Fruit fly (Drosophila melanogaster) whole organism, embryonic: ENCODE data around the gene Srr.

Source experiments
- CG10321 ChIP-seq: fragments of 200-800 bp; sonication (Bioruptor generic); IDR thresholded peaks from 2 replicates; pipeline ENCODE4 v1.3.6; 2022; ENCODE audit warnings: missing biosample characterization, missing genetic modification characterization
- CG10565 ChIP-seq: fragments of 200-800 bp; sonication (Bioruptor generic); optimal IDR thresholded peaks from 3 replicates; lab custom pipeline; 2016; ENCODE audit warnings: missing biosample characterization, mild to moderate bottlenecking, missing genetic modification characterization
- CG10654 ChIP-seq: fragments of 200-800 bp; sonication (Bioruptor generic); optimal IDR thresholded peaks from 2 replicates; lab custom pipeline; 2016; ENCODE audit warnings: missing biosample characterization, missing genetic modification characterization
- CG10959 ChIP-seq: fragments of 200-800 bp; sonication (Bioruptor generic); IDR thresholded peaks from 2 replicates; pipeline ENCODE4 v1.3.6; 2022; ENCODE audit warnings: missing biosample characterization, missing genetic modification characterization
- CG12219 ChIP-seq: fragments of 200-800 bp; sonication (Bioruptor generic); optimal IDR thresholded peaks from 3 replicates; lab custom pipeline; 2018; ENCODE audit warnings: missing biosample characterization, mild to moderate bottlenecking, missing genetic modification characterization
- CG1233 ChIP-seq: fragments of 200-800 bp; sonication (Bioruptor generic); optimal IDR thresholded peaks from 4 replicates; lab custom pipeline; 2018; ENCODE audit warnings: missing biosample characterization, mild to moderate bottlenecking, missing genetic modification characterization
- CG12659 ChIP-seq: fragments of 200-800 bp; sonication (Bioruptor generic); optimal IDR thresholded peaks from 3 replicates; lab custom pipeline; 2017; ENCODE audit warnings: mild to moderate bottlenecking, missing biosample characterization, missing genetic modification reagents, missing genetic modification characterization
- CG14667 ChIP-seq: fragments of 200-800 bp; sonication (Bioruptor generic); IDR thresholded peaks from 2 replicates; pipeline ENCODE4 v1.3.6; 2022; ENCODE audit warnings: missing biosample characterization, missing genetic modification characterization
- CG15601 ChIP-seq: fragments of 200-800 bp; sonication (Bioruptor generic); optimal IDR thresholded peaks from 3 replicates; lab custom pipeline; 2019; ENCODE audit warnings: missing biosample characterization, mild to moderate bottlenecking, missing genetic modification characterization, moderate library complexity
- CG17361 ChIP-seq: fragments of 200-800 bp; sonication (Bioruptor generic); IDR thresholded peaks from 3 replicates; pipeline ENCODE4 v1.3.6; 2022; ENCODE audit warnings: missing biosample characterization, missing genetic modification characterization
- CG2116 ChIP-seq: fragments of 200-800 bp; sonication (Bioruptor generic); optimal IDR thresholded peaks from 3 replicates; lab custom pipeline; 2018; ENCODE audit warnings: missing biosample characterization, mild to moderate bottlenecking, missing genetic modification characterization
- CG2199 ChIP-seq: fragments of 200-800 bp; sonication (Bioruptor generic); IDR thresholded peaks from 3 replicates; pipeline ENCODE4 v1.3.6; 2022; ENCODE audit warnings: missing biosample characterization, missing genetic modification characterization
- CG2678 ChIP-seq: fragments of 200-800 bp; sonication (Bioruptor generic); optimal IDR thresholded peaks from 3 replicates; lab custom pipeline; 2019; ENCODE audit warnings: missing biosample characterization, mild to moderate bottlenecking, missing genetic modification characterization, moderate library complexity
- CG30403 ChIP-seq: fragments of 200-800 bp; sonication (Bioruptor generic); optimal IDR thresholded peaks from 3 replicates; lab custom pipeline; 2016; ENCODE audit warnings: missing biosample characterization, missing genetic modification characterization
- CG31365 ChIP-seq: fragments of 200-800 bp; sonication (Bioruptor generic); optimal IDR thresholded peaks from 2 replicates; lab custom pipeline; 2018; ENCODE audit warnings: missing biosample characterization, mild to moderate bottlenecking, missing genetic modification characterization
- CG34422 ChIP-seq: fragments of 200-800 bp; sonication (Bioruptor generic); IDR thresholded peaks from 3 replicates; pipeline ENCODE4 v1.3.6; 2022; ENCODE audit warnings: missing biosample characterization, missing genetic modification characterization
- CG4730 ChIP-seq: fragments of 200-800 bp; sonication (Bioruptor generic); IDR thresholded peaks from 2 replicates; pipeline ENCODE4 v1.3.6; 2022; ENCODE audit warnings: missing biosample characterization, missing genetic modification characterization
- CG7745 ChIP-seq: fragments of 200-800 bp; sonication (Bioruptor generic); optimal IDR thresholded peaks from 2 replicates; lab custom pipeline; 2018; ENCODE audit warnings: missing biosample characterization, mild to moderate bottlenecking, missing genetic modification characterization, moderate library complexity
- CG7928 ChIP-seq: fragments of 200-800 bp; sonication (Bioruptor generic); optimal IDR thresholded peaks from 2 replicates; lab custom pipeline; 2017; ENCODE audit warnings: missing biosample characterization, mild to moderate bottlenecking, missing genetic modification characterization
- CG7987 ChIP-seq: fragments of 200-800 bp; sonication (Bioruptor generic); optimal IDR thresholded peaks from 2 replicates; lab custom pipeline; 2018; ENCODE audit warnings: missing biosample characterization, mild to moderate bottlenecking, missing genetic modification characterization, moderate library complexity
- CG8290 ChIP-seq, 3 experiments: fragments of 200-800 bp; sonication (Bioruptor generic); optimal IDR thresholded peaks; 2 replicates each; lab custom pipeline; 2016 to 2019; ENCODE audit warnings: missing biosample characterization in 3 of 3, missing genetic modification characterization in 3 of 3, mild to moderate bottlenecking in 2 of 3, moderate library complexity in 1 of 3
- CG8388 ChIP-seq: fragments of 200-800 bp; sonication (Bioruptor generic); optimal IDR thresholded peaks from 2 replicates; lab custom pipeline; 2019; ENCODE audit warnings: missing biosample characterization, mild to moderate bottlenecking, missing genetic modification characterization, moderate library complexity
- Doc3 ChIP-seq: fragments of 200-800 bp; sonication (Bioruptor generic); IDR thresholded peaks from 3 replicates; pipeline ENCODE4 v1.3.6; 2022; ENCODE audit warnings: missing biosample characterization, missing genetic modification characterization; ENCODE audit not compliant: partially characterized antibody
- HmgD ChIP-seq: fragments of 200-800 bp; sonication (Bioruptor generic); optimal IDR thresholded peaks from 3 replicates; lab custom pipeline; 2016; ENCODE audit warnings: missing biosample characterization, missing genetic modification characterization
- Med ChIP-seq: fragments of 200-800 bp; sonication (Bioruptor generic); peaks from one replicate; lab custom pipeline; 2016; ENCODE audit warnings: missing biosample characterization, missing genetic modification characterization, mild to moderate bottlenecking, inconsistent platforms, moderate library complexity
- Neu2 ChIP-seq: fragments of 200-800 bp; sonication (Bioruptor generic); optimal IDR thresholded peaks from 3 replicates; lab custom pipeline; 2016; ENCODE audit warnings: missing biosample characterization, missing genetic modification characterization, borderline replicate concordance
- Oli ChIP-seq: fragments of 200-800 bp; sonication (Bioruptor generic); optimal IDR thresholded peaks from 2 replicates; lab custom pipeline; 2018; ENCODE audit warnings: missing biosample characterization, mild to moderate bottlenecking, missing genetic modification characterization, moderate library complexity
- Optix ChIP-seq: fragments of 200-800 bp; sonication (Bioruptor generic); IDR thresholded peaks from 3 replicates; pipeline ENCODE4 v1.3.6; 2022; ENCODE audit warnings: missing biosample characterization, missing genetic modification characterization
- Rfx ChIP-seq: fragments of 200-800 bp; sonication (Bioruptor generic); IDR thresholded peaks from 2 replicates; pipeline ENCODE4 v1.3.6; 2022; ENCODE audit warnings: missing biosample characterization, missing genetic modification characterization
- Ssrp ChIP-seq: fragments of 200-800 bp; sonication (Bioruptor generic); optimal IDR thresholded peaks from 2 replicates; lab custom pipeline; 2018; ENCODE audit warnings: missing biosample characterization, mild to moderate bottlenecking, missing genetic modification characterization, moderate library complexity
- ato ChIP-seq: fragments of 200-800 bp; sonication (Bioruptor generic); IDR thresholded peaks from 2 replicates; pipeline ENCODE4 v1.3.6; 2022; ENCODE audit warnings: missing biosample characterization, missing genetic modification characterization; ENCODE audit not compliant: partially characterized antibody
- az2 ChIP-seq: fragments of 200-800 bp; sonication (Bioruptor generic); optimal IDR thresholded peaks from 3 replicates; lab custom pipeline; 2016; ENCODE audit warnings: missing biosample characterization, missing genetic modification characterization
- chinmo ChIP-seq: fragments of 200-800 bp; sonication (Bioruptor generic); IDR thresholded peaks from 4 replicates; pipeline ENCODE4 v1.3.6; 2022; ENCODE audit warnings: missing biosample characterization, missing genetic modification characterization; ENCODE audit not compliant: partially characterized antibody
- crp ChIP-seq, 2 experiments: fragments of 200-800 bp; sonication (Bioruptor generic); optimal IDR thresholded peaks; 2 replicates in 1 of 2; 3 replicates in 1 of 2; lab custom pipeline; 2017; ENCODE audit warnings: missing biosample characterization in 2 of 2, missing genetic modification characterization in 2 of 2, mild to moderate bottlenecking in 1 of 2, moderate library complexity in 1 of 2
- gcm ChIP-seq: fragments of 200-800 bp; sonication (Bioruptor generic); optimal IDR thresholded peaks from 2 replicates; lab custom pipeline; 2019; ENCODE audit warnings: missing biosample characterization, mild to moderate bottlenecking, missing genetic modification characterization, moderate library complexity
- h ChIP-seq: fragments of >200 bp; optimal IDR thresholded peaks from 2 replicates; lab custom pipeline; 2017
- inv ChIP-seq: fragments of 200-800 bp; sonication (Bioruptor generic); IDR thresholded peaks from 2 replicates; pipeline ENCODE4 v1.3.6; 2022; ENCODE audit warnings: missing biosample characterization, missing genetic modification characterization; ENCODE audit not compliant: partially characterized antibody
- maf-S ChIP-seq: fragments of 200-800 bp; sonication (Bioruptor generic); optimal IDR thresholded peaks from 2 replicates; lab custom pipeline; 2016; ENCODE audit warnings: missing biosample characterization, missing genetic modification characterization
- nerfin-1 ChIP-seq: fragments of 200-800 bp; sonication (Bioruptor generic); optimal IDR thresholded peaks from 3 replicates; lab custom pipeline; 2019; ENCODE audit warnings: missing biosample characterization, mild to moderate bottlenecking, missing genetic modification characterization, moderate library complexity
- oc ChIP-seq: fragments of 200-800 bp; sonication (Bioruptor generic); optimal IDR thresholded peaks from 2 replicates; lab custom pipeline; 2018; ENCODE audit warnings: missing biosample characterization, mild to moderate bottlenecking, missing genetic modification characterization, moderate library complexity
- org-1 ChIP-seq: fragments of 200-800 bp; sonication (Bioruptor generic); optimal IDR thresholded peaks from 2 replicates; lab custom pipeline; 2017; ENCODE audit warnings: missing biosample characterization, missing genetic modification characterization
- pzg ChIP-seq: fragments of 200-800 bp; sonication (Bioruptor generic); optimal IDR thresholded peaks from 3 replicates; lab custom pipeline; 2018; ENCODE audit warnings: missing biosample characterization, mild to moderate bottlenecking, missing genetic modification characterization, moderate library complexity
- salm ChIP-seq: fragments of 200-800 bp; sonication (Bioruptor generic); optimal IDR thresholded peaks from 2 replicates; lab custom pipeline; 2018; ENCODE audit warnings: missing biosample characterization, mild to moderate bottlenecking, missing genetic modification characterization
- sens-2 ChIP-seq: fragments of 200-800 bp; sonication (Bioruptor generic); IDR thresholded peaks from 2 replicates; pipeline ENCODE4 v1.3.6; 2022; ENCODE audit warnings: missing biosample characterization, missing genetic modification characterization
- sqz ChIP-seq: fragments of 200-800 bp; sonication (Bioruptor generic); optimal IDR thresholded peaks from 3 replicates; lab custom pipeline; 2018; ENCODE audit warnings: missing biosample characterization, mild to moderate bottlenecking, missing genetic modification characterization
- tin ChIP-seq: fragments of 200-800 bp; sonication (Bioruptor generic); optimal IDR thresholded peaks from 3 replicates; lab custom pipeline; 2016; ENCODE audit warnings: missing biosample characterization, missing genetic modification characterization
- vfl ChIP-seq: fragments of 200-800 bp; sonication (Bioruptor generic); optimal IDR thresholded peaks from 2 replicates; lab custom pipeline; 2016; ENCODE audit warnings: missing biosample characterization, missing genetic modification characterization

Gene Srr

dm6 chr3R:9350561-9351379 lies 14.4 kb upstream of the Srr start (continued):
- TF ChIP-seq vfl (GFP tag; lab: Kevin White, UChicago) (no peak), CG10565 (no peak), Med (GFP tag; lab: Kevin White, UChicago) (peak; percentile 59), pzg (GFP tag; lab: Kevin White, UChicago) (no peak), CG12659 (no peak), CG1233 (GFP tag; lab: Kevin White, UChicago) (no peak), Ssrp (no peak), crp (GFP tag; optimal IDR thresholded peaks at IDR 0.05; lab: Kevin White, UChicago) (no peak), oc (tag; lab: Kevin White, UChicago) (peak; percentile 47), CG8290 (GFP tag; optimal IDR thresholded peaks at IDR 0.05; lab: Kevin White, UChicago) (no peak), CG8290 (tag; optimal IDR thresholded peaks at IDR 0.05; lab: Kevin White, UChicago) (no peak), h (lab: Kevin White, UChicago) (no peak), gcm (no peak), Oli (tag; lab: Kevin White, UChicago) (no peak), CG10959 (no peak), CG30403 (GFP tag; lab: Kevin White, UChicago) (no peak), sqz (GFP tag; lab: Kevin White, UChicago) (no peak), CG31365 (tag; lab: Kevin White, UChicago) (no peak), CG7928 (GFP tag; lab: Kevin White, UChicago) (no peak), CG4730 (GFP tag; lab: Robert Waterston, UW) (no peak), CG15601 (no peak), az2 (GFP tag; lab: Kevin White, UChicago) (no peak), CG12219 (GFP tag; lab: Kevin White, UChicago) (no peak), sens-2 (GFP tag; lab: Robert Waterston, UW) (no peak), CG7745 (no peak), chinmo (GFP tag; lab: Robert Waterston, UW) (peak; percentile 84; the same call in 2 of the 4 replicates), tin (no peak), CG10321 (no peak)
- TF ChIP-seq, all 482 proteins: peak for 15

dm6 chr3R:9351415-9352379 lies 13.5 kb upstream of the Srr start:
- TF ChIP-seq Oli (tag; lab: Kevin White, UChicago) (peak; percentile 46), CG8388 (GFP tag; lab: Kevin White, UChicago) (peak; percentile 12), ato (no peak), Rfx (GFP tag; lab: Robert Waterston, UW) (no peak), CG2199 (no peak), inv (GFP tag; lab: Robert Waterston, UW) (no peak), Neu2 (GFP tag; lab: Kevin White, UChicago) (no peak), CG7987 (GFP tag; lab: Kevin White, UChicago) (peak; percentile 89), Doc3 (GFP tag; lab: Robert Waterston, UW) (no peak), CG34422 (GFP tag; lab: Robert Waterston, UW) (no peak), Optix (GFP tag; lab: Robert Waterston, UW) (no peak), CG2116 (GFP tag; lab: Kevin White, UChicago) (peak; percentile 25), nerfin-1 (tag; lab: Kevin White, UChicago) (no peak), CG2678 (tag; lab: Kevin White, UChicago) (peak; percentile 84), org-1 (GFP tag; lab: Kevin White, UChicago) (peak; percentile 36), HmgD (GFP tag; lab: Kevin White, UChicago) (no peak), maf-S (GFP tag; lab: Kevin White, UChicago) (peak; percentile 10), salm (tag; lab: Kevin White, UChicago) (no peak), CG10654 (GFP tag; lab: Kevin White, UChicago) (peak; percentile 14), CG14667 (GFP tag; lab: Robert Waterston, UW) (no peak), CG17361 (GFP tag; lab: Robert Waterston, UW) (no peak)
